Worm (Caenorhabditis elegans) whole organism, L3 larva: ENCODE data around the gene ZK177.1.

Source experiments
- ama-1 ChIP-seq: fragments of 150-350 bp; optimal IDR thresholded peaks from 2 replicates; lab custom pipeline; 2018
- ceh-28 ChIP-seq: fragments of 150-350 bp; optimal IDR thresholded peaks from 2 replicates; lab custom pipeline; 2014; ENCODE audit warnings: missing biosample characterization, missing genetic modification reagents, missing genetic modification characterization
- elt-2 ChIP-seq: sonication (generic microtip); optimal IDR thresholded peaks from 2 replicates; lab custom pipeline; 2016; ENCODE audit warnings: missing genetic modification reagents, mild to moderate bottlenecking, missing genetic modification characterization, missing compliant biosample characterization
- lsy-12 ChIP-seq: sonication (generic microtip); optimal IDR thresholded peaks from 2 replicates; lab custom pipeline; 2016; ENCODE audit warnings: mild to moderate bottlenecking, missing genetic modification characterization, missing compliant biosample characterization
- pha-4 ChIP-seq: fragments of 150-350 bp; optimal IDR thresholded peaks from 2 replicates; lab custom pipeline; 2014; ENCODE audit warnings: missing biosample characterization, missing genetic modification reagents, missing genetic modification characterization
- skn-1 ChIP-seq: fragments of 150-350 bp; optimal IDR thresholded peaks from 2 replicates; lab custom pipeline; 2014; ENCODE audit warnings: missing biosample characterization, missing genetic modification characterization
- unc-39 ChIP-seq: sonication (generic microtip); optimal IDR thresholded peaks from 4 replicates; lab custom pipeline; 2017; ENCODE audit warnings: missing biosample characterization, missing genetic modification characterization
- unc-62 ChIP-seq: fragments of 150-350 bp; sonication (generic microtip); optimal IDR thresholded peaks from 4 replicates; lab custom pipeline; 2014; ENCODE audit warnings: missing biosample characterization, missing genetic modification reagents, missing genetic modification characterization
- ztf-11 ChIP-seq: fragments of 150-350 bp; optimal IDR thresholded peaks from 2 replicates; lab custom pipeline; 2014; ENCODE audit warnings: missing biosample characterization, missing genetic modification characterization

- TF ChIP-seq ztf-11 (tag; lab: Kevin White, UChicago) = no peak
- no peak for TF ChIP-seq unc-39 (tag; lab: Kevin White, UChicago)
- TF ChIP-seq lsy-12 (tag; lab: Kevin White, UChicago) = no peak
- TF ChIP-seq skn-1 (tag; lab: Kevin White, UChicago) = no peak
- no peak for TF ChIP-seq ama-1
- no peak for TF ChIP-seq ceh-28 (tag; lab: Kevin White, UChicago)
- no peak for TF ChIP-seq pha-4 (tag; lab: Kevin White, UChicago)
- TF ChIP-seq unc-62 (GFP tag; lab: Kevin White, UChicago) = no peak
- no peak for TF ChIP-seq elt-2 (tag; lab: Kevin White, UChicago)
Observed at ce11 chrII:5537524-5537923, 9.6 kb downstream of the ZK177.1 start, which contains the start of gene C17C3.11.
